Worm (Caenorhabditis elegans): Measurements from ENCODE around the gene sad-1.
A peak's percentile ranks its signal among the peaks of the same experiment; 100 is the strongest.

The sad-1 gene

DNA sequence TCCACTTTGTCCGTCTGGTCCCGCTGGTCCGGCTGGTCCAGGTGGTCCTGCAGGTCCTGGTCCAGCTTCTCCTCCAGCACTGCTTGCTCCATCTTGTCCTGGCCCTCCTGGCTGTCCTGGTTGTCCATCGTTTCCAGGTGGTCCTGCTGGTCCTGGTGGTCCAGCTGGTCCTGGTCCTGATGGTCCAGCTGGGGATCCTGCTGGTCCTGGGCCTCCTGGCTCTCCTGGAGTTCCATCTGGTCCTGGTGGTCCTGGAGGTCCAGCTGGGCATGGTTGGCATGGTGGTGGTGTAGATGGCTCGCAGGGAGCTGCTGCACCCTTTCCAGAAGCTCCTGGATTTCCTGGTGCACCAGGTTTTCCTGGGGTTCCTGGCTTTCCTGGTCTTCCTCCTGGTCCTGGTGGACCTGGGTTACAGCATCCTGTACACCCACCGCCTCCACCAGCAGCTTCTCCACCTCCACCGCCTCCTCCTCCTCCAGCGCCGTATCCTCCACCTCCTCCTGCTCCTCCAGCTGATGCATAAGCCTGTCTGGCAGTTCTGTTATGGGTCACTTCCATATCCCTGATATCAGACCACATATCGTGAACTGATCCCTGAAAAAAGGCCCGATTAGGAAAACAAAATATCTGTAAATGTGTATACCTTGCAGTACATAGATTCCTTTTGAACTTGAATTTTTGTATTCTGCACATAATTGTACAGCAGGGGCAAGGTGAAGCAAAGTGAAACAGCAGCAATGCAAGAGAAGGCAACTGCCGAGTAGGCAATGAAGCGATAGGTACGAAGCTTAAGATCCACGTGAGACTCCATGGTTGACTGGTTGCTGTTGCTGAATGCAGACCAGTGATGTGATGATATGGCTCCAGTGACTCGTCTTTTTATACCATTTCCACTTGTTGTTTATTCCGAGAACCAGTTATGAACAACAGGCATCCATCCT lies 33.3 kb downstream of the sad-1 start, which contains the start of gene col-183:
Gene col-183 (minus strand): TSS at position 839 of the 941 bp plus-strand sequence.
- peak; percentile 7; the same call in 1 of the 2 replicates for TF ChIP-seq pha-4 (GFP tag; IDR thresholded peaks at IDR 0.05)
- no peak for TF ChIP-seq pha-4 (tag; optimal IDR thresholded peaks at IDR 0.05)
- TF ChIP-seq sdz-12 (GFP tag; optimal IDR thresholded peaks at IDR 0.05), result no peak
- TF ChIP-seq zfp-2 (tag; optimal IDR thresholded peaks at IDR 0.05), result no peak
- TF ChIP-seq unc-62 (GFP tag; optimal IDR thresholded peaks at IDR 0.05 in 1 of 2), result peak in 1 of 2 experiments; percentile 99
- no peak for TF ChIP-seq unc-62 (tag; optimal IDR thresholded peaks at IDR 0.05)
- peak; percentile 96 for TF ChIP-seq set-16 (GFP tag; IDR thresholded peaks at IDR 0.05)
- TF ChIP-seq ztf-11 (tag; optimal IDR thresholded peaks at IDR 0.05), result no peak
- TF ChIP-seq F49E8.2 (tag; optimal IDR thresholded peaks at IDR 0.05; ENCODE audit: borderline replicate concordance), result no peak

DNA sequence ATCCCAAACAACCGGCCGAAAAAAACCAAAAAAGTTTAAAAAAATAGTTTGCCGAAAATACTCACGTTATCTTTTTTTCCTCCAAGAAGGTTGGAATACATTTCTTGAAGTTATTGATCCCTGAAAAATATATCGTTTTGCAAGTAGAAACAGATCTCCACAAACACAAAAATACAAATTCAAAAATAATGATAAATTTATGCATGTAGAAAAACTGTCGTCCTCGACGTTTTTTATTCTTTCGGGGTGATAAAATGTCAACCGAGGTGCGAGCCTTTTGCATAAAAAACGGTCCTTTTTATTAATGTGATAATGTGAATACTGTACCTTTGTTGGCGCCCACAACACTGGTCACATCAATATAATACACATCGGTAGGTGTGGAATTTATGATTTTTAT lies 36.7 kb downstream of the sad-1 start, which contains the start of gene F02D10.2:
Gene F02D10.2 (minus strand): TSS at position 101 of the 400 bp plus-strand sequence.
- TF ChIP-seq hlh-11 (tag; optimal IDR thresholded peaks at IDR 0.05) (no peak), ZK546.5 (tag; optimal IDR thresholded peaks at IDR 0.05) (no peak), hlh-30 (tag; optimal IDR thresholded peaks at IDR 0.05; ENCODE audit: insufficient read depth) (no peak), skn-1 (tag; optimal IDR thresholded peaks at IDR 0.05) (no peak), zag-1 (tag; optimal IDR thresholded peaks at IDR 0.05) (no peak), dmd-9 (GFP tag; IDR thresholded peaks at IDR 0.05) (no peak), mep-1 (tag; optimal IDR thresholded peaks at IDR 0.05) (no peak), nhr-25 (tag; optimal IDR thresholded peaks at IDR 0.05; ENCODE audit: borderline replicate concordance, insufficient read depth) (no peak), zip-11 (GFP tag; IDR thresholded peaks at IDR 0.05) (no peak), F26F4.8 (GFP tag; conservative IDR thresholded peaks at IDR 0.05) (no peak), duxl-1 (tag; optimal IDR thresholded peaks at IDR 0.05; ENCODE audit: poor library complexity) (no peak), rbr-2 (tag; optimal IDR thresholded peaks at IDR 0.05) (no peak), zfp-2 (tag; optimal IDR thresholded peaks at IDR 0.05) (no peak), vab-7 (GFP tag; IDR thresholded peaks at IDR 0.05) (no peak)

- TF ChIP-seq fos-1 (tag; optimal IDR thresholded peaks at IDR 0.05), result no peak
- no peak for TF ChIP-seq daf-12 (tag; optimal IDR thresholded peaks at IDR 0.05)
- TF ChIP-seq hmg-1.1 (GFP tag; IDR thresholded peaks at IDR 0.05), result no peak
- TF ChIP-seq spr-3 (GFP tag; optimal IDR thresholded peaks at IDR 0.05), result no peak
- TF ChIP-seq unc-62 (GFP tag; optimal IDR thresholded peaks at IDR 0.05 in 1 of 2), result no peak
- no peak for TF ChIP-seq unc-62 (tag; optimal IDR thresholded peaks at IDR 0.05)
- TF ChIP-seq lin-13 (GFP tag; optimal IDR thresholded peaks at IDR 0.05), result no peak
- TF ChIP-seq ceh-32 (tag; optimal IDR thresholded peaks at IDR 0.05; ENCODE audit: poor library complexity), result no peak
- no peak for TF ChIP-seq pqm-1 (tag; optimal IDR thresholded peaks at IDR 0.05)
- TF ChIP-seq tag-97 (GFP tag; IDR thresholded peaks at IDR 0.05), result no peak
- TF ChIP-seq F26F4.8 (GFP tag; conservative IDR thresholded peaks at IDR 0.05), result no peak
- TF ChIP-seq Y75B8A.6 (GFP tag; IDR thresholded peaks at IDR 0.05), result no peak
- no peak for TF ChIP-seq F49E8.2 (tag; optimal IDR thresholded peaks at IDR 0.05; ENCODE audit: borderline replicate concordance)
- no peak for TF ChIP-seq dve-1 (tag; optimal IDR thresholded peaks at IDR 0.05; ENCODE audit: insufficient read depth)
Observed at ce11 chrX:13462519-13462918, 37.9 kb downstream of the sad-1 start, which contains the start of gene F02D10.3. F02D10.3 (minus strand) TSS chrX:13462619.

DNA sequence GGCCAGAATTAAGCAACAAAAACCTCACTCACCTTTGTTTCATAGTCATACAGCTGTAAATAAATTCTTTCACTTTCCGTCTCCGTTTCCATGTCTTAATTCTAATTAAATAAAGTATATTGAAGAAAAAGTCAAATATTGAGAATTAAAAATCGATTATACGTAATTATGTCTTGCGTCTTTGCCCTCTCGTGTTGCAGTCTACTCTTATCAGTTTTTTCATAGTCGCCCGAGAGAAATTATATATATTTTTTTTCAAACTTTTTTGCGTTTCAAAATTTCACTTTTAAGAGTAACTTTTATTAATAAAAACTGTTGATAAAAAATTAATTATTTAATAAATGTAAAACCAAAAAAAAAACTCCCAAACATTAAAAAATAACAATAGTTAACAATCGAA lies 44.0 kb downstream of the sad-1 start, which contains the start of gene flr-1:
Gene flr-1 (minus strand): TSS at position 101 of the 400 bp plus-strand sequence.
- TF ChIP-seq aha-1 (tag), result peak; percentile 2
- TF ChIP-seq nhr-48 (tag; optimal IDR thresholded peaks at IDR 0.05), result no peak
